Fruit fly (Drosophila melanogaster) whole organism, pupa: ENCODE data around the gene CG9701.
A peak's percentile ranks its signal among the peaks of the same experiment; 100 is the strongest.

Experiments
- CG32121 ChIP-seq: fragments of 200-800 bp; sonication (Bioruptor generic); IDR thresholded peaks from 2 replicates; pipeline ENCODE4 v1.3.6; 2022; ENCODE audit warnings: missing biosample characterization, missing genetic modification characterization
- CG34367 ChIP-seq: fragments of 200-800 bp; sonication (Bioruptor generic); optimal IDR thresholded peaks from 2 replicates; lab custom pipeline; 2018; ENCODE audit warnings: missing biosample characterization, mild to moderate bottlenecking, missing genetic modification characterization
- CG8301 ChIP-seq: fragments of 200-800 bp; sonication (Bioruptor generic); optimal IDR thresholded peaks from 2 replicates; lab custom pipeline; 2018; ENCODE audit warnings: missing biosample characterization, mild to moderate bottlenecking, missing genetic modification characterization
- D1 ChIP-seq: fragments of 200-800 bp; sonication (Bioruptor generic); optimal IDR thresholded peaks from 2 replicates; lab custom pipeline; 2018; ENCODE audit warnings: missing biosample characterization, mild to moderate bottlenecking, missing genetic modification characterization, moderate library complexity
- EcR ChIP-seq: fragments of 200-800 bp; sonication (Bioruptor generic); optimal IDR thresholded peaks from 3 replicates; lab custom pipeline; 2019; ENCODE audit warnings: missing biosample characterization, missing genetic modification characterization, mild to moderate bottlenecking, moderate library complexity, missing genetic modification reagents
- Pif1B ChIP-seq: fragments of 200-800 bp; sonication (Bioruptor generic); optimal IDR thresholded peaks from 3 replicates; lab custom pipeline; 2016; ENCODE audit warnings: missing biosample characterization, missing genetic modification characterization

DNA sequence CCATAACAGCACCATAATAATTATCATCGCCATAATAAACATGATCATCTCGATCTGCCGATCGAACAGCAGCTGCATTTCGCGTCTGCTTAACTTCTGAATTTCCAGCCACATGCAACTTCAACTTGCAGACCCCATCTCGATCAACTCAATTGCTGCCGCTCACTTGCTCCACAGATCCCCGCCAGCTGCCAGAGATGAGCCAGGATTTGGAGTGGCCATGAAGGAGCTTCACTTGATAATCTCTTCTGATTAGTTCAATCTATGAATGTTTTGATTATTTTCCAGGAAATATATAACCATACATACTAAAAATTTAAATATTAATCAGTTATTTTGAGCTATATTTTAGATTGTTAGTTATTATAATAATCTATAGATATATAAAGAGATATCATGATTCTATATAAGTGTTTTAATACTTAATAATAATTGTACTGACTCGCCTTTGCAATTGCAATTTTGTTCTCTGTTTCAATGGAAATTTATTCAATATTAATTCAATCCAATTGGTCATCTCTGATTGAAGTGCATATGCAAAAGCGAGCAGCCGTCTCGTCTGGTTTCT lies 18.2 kb downstream of the CG9701 start:
- peak; percentile 22 for TF ChIP-seq EcR (GFP tag; lab: Kevin White, UChicago)
- peak; percentile 16 for TF ChIP-seq D1 (tag; lab: Kevin White, UChicago)
- peak; percentile 47 for TF ChIP-seq CG8301 (tag; lab: Kevin White, UChicago)
- no peak for TF ChIP-seq CG32121 (GFP tag; lab: Robert Waterston, UW)
- TF ChIP-seq CG34367 (tag; lab: Kevin White, UChicago): no peak
- peak; percentile 9 for TF ChIP-seq Pif1B (GFP tag; lab: Kevin White, UChicago)
